Worm (Caenorhabditis elegans): ENCODE measurements around the gene F31B12.4.

DNA sequence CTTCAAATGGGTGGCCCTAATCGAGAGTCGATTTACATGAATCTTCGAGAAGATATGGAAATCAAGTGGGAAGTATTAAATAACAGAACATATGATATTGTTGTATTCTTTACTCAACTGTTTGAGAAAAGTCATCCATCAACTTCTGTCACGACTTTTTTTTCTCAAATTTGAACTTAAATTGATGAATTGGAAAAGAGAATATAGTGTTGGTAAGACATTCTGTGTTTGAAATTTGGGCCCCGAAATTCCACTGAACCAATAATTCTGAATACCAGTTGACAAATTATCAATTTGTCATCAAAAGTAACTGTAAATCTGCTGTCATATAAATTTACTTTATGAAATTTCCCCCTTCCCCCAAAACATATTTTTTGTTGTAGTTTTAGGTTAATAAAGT is 42.4 kb downstream of the F31B12.4 start:
- no peak for TF ChIP-seq snpc-4 (tag; optimal IDR thresholded peaks at IDR 0.05)
- no peak for TF ChIP-seq ceh-8 (GFP tag; optimal IDR thresholded peaks at IDR 0.05)
- no peak for TF ChIP-seq efl-1 (optimal IDR thresholded peaks at IDR 0.05)
- no peak for TF ChIP-seq efl-1 (GFP tag; optimal IDR thresholded peaks at IDR 0.05 in 1 of 2)
- no peak for TF ChIP-seq rnt-1 (tag; optimal IDR thresholded peaks at IDR 0.05)
- no peak for TF ChIP-seq ztf-11 (tag; optimal IDR thresholded peaks at IDR 0.05)
- TF ChIP-seq ceh-82 (tag; optimal IDR thresholded peaks at IDR 0.05): no peak
- TF ChIP-seq dsc-1 (tag; optimal IDR thresholded peaks at IDR 0.05): no peak
- no peak for TF ChIP-seq mep-1 (tag; optimal IDR thresholded peaks at IDR 0.05)
- no peak for TF ChIP-seq nhr-11 (tag; optimal IDR thresholded peaks at IDR 0.05)
- no peak for TF ChIP-seq tbx-2 (tag; optimal IDR thresholded peaks at IDR 0.05)
- no peak for TF ChIP-seq nhr-90 (tag; optimal IDR thresholded peaks at IDR 0.05; ENCODE audit: poor library complexity)

Measured in whole organism, L1 larva.